Worm (Caenorhabditis elegans): ENCODE data around the gene T27E9.6.

The T27E9.6 gene

ce11 chrIII:13464493-13465362 lies 11.9 kb downstream of the T27E9.6 start, which contains the start of gene kel-3 (continued):
- TF ChIP-seq D1046.2 (GFP tag; IDR thresholded peaks at IDR 0.05), result peak; percentile 67; the same call in 1 of the 2 replicates
- peak; percentile 70 for TF ChIP-seq tra-1 (GFP tag; IDR thresholded peaks at IDR 0.05)
- no peak; the same call in 1 of the 2 replicates for TF ChIP-seq daf-19 (GFP tag; conservative IDR thresholded peaks at IDR 0.05)
- peak; percentile 34 for TF ChIP-seq attf-4 (tag; optimal IDR thresholded peaks at IDR 0.05)
- TF ChIP-seq sdz-12 (GFP tag; optimal IDR thresholded peaks at IDR 0.05), result peak; percentile 97
- TF ChIP-seq zag-1 (tag; optimal IDR thresholded peaks at IDR 0.05), result no peak
- TF ChIP-seq ZK337.2 (GFP tag; IDR thresholded peaks at IDR 0.05), result no peak
- TF ChIP-seq ctbp-1 (GFP tag; IDR thresholded peaks at IDR 0.05), result peak; percentile 79
- peak; percentile 85 for TF ChIP-seq nhr-6 (tag; optimal IDR thresholded peaks at IDR 0.05)
- peak in 1 of 2 experiments; percentile 47 for TF ChIP-seq hif-1 (tag; optimal IDR thresholded peaks at IDR 0.05)
- TF ChIP-seq ceh-20 (GFP tag; IDR thresholded peaks at IDR 0.05), result peak; percentile 19
- TF ChIP-seq nhr-42 (GFP tag; IDR thresholded peaks at IDR 0.05), result peak; percentile 86
- TF ChIP-seq jun-1 (tag; optimal IDR thresholded peaks at IDR 0.05), result no peak
- peak; percentile 81 for TF ChIP-seq lin-1 (GFP tag; IDR thresholded peaks at IDR 0.05)

ce11 chrIII:13462965-13463783 lies 13.4 kb downstream of the T27E9.6 start, which contains the start of gene ant-1.1:
Gene ant-1.1, plus strand, starts transcription at chrIII:13463163.
- 0 out of 2 replicates have a peak, but pooled peaks have one; percentile 43 for TF ChIP-seq snpc-1.2 (GFP tag; IDR thresholded peaks at IDR 0.05)
- TF ChIP-seq nhr-42 (GFP tag; IDR thresholded peaks at IDR 0.05), result peak; percentile 93
- no peak for TF ChIP-seq tag-97 (GFP tag; IDR thresholded peaks at IDR 0.05)
- TF ChIP-seq mdl-1 (tag; optimal IDR thresholded peaks at IDR 0.05), result peak; percentile 4 to 50
- TF ChIP-seq sdz-12 (GFP tag; optimal IDR thresholded peaks at IDR 0.05), result no peak
- TF ChIP-seq hif-1 (tag; optimal IDR thresholded peaks at IDR 0.05), result peak in 1 of 2 experiments; percentile 90
- peak; percentile 98 for TF ChIP-seq dpl-1 (GFP tag; optimal IDR thresholded peaks at IDR 0.05)
- peak; percentile 56 for TF ChIP-seq gei-8 (GFP tag; optimal IDR thresholded peaks at IDR 0.05)
- TF ChIP-seq nhr-11 (tag; optimal IDR thresholded peaks at IDR 0.05), result peak; percentile 89
- TF ChIP-seq pha-4 (GFP tag; IDR thresholded peaks at IDR 0.05), result peak; percentile 83
- TF ChIP-seq pha-4 (tag; optimal IDR thresholded peaks at IDR 0.05), result no peak
- TF ChIP-seq D1046.2 (GFP tag; IDR thresholded peaks at IDR 0.05), result peak; percentile 77; the same call in 1 of the 2 replicates
- TF ChIP-seq ceh-32 (tag; optimal IDR thresholded peaks at IDR 0.05; ENCODE audit: poor library complexity), result no peak
- TF ChIP-seq ZK546.5 (tag; optimal IDR thresholded peaks at IDR 0.05), result peak; percentile 50 to 96
- 0 out of 2 replicates have a peak, but pooled peaks have one; percentile 59 for TF ChIP-seq vab-7 (GFP tag; IDR thresholded peaks at IDR 0.05)
- TF ChIP-seq F37D6.2 (tag; optimal IDR thresholded peaks at IDR 0.05), result peak; percentile 85
- TF ChIP-seq zfp-3 (GFP tag; conservative IDR thresholded peaks at IDR 0.05), result peak; percentile 91
- TF ChIP-seq dve-1 (tag; optimal IDR thresholded peaks at IDR 0.05; ENCODE audit: insufficient read depth), result peak; percentile 93
- TF ChIP-seq ztf-11 (tag; optimal IDR thresholded peaks at IDR 0.05), result no peak
- TF ChIP-seq cey-2 (tag; optimal IDR thresholded peaks at IDR 0.05; ENCODE audit: borderline replicate concordance, insufficient read depth), result no peak
- peak; percentile 91 for TF ChIP-seq hlh-30 (tag; optimal IDR thresholded peaks at IDR 0.05; ENCODE audit: insufficient read depth)
- TF ChIP-seq ZK337.2 (GFP tag; IDR thresholded peaks at IDR 0.05), result peak; percentile 76
- TF ChIP-seq arid-1 (GFP tag; conservative IDR thresholded peaks at IDR 0.05), result peak; percentile 90
- TF ChIP-seq tra-1 (GFP tag; IDR thresholded peaks at IDR 0.05), result peak; percentile 81
- TF ChIP-seq Y5F2A.4 (GFP tag; optimal IDR thresholded peaks at IDR 0.05), result no peak
- TF ChIP-seq lin-29 (GFP tag; IDR thresholded peaks at IDR 0.05), result peak; percentile 78
- TF ChIP-seq Y48G9A.11 (GFP tag; IDR thresholded peaks at IDR 0.05), result peak; percentile 47; the same call in 1 of the 2 replicates
- peak; percentile 86 for TF ChIP-seq saeg-2 (GFP tag; IDR thresholded peaks at IDR 0.05)
- TF ChIP-seq spr-1 (tag; optimal IDR thresholded peaks at IDR 0.05), result peak; percentile 76
- TF ChIP-seq daf-19 (GFP tag; conservative IDR thresholded peaks at IDR 0.05), result peak; percentile 71
- peak; percentile 99 for TF ChIP-seq aha-1 (tag)
- TF ChIP-seq duxl-1 (tag; optimal IDR thresholded peaks at IDR 0.05; ENCODE audit: poor library complexity), result peak; percentile 68
- no peak for TF ChIP-seq attf-4 (tag; optimal IDR thresholded peaks at IDR 0.05)
- peak; percentile 88 for TF ChIP-seq mdt-29 (GFP tag; IDR thresholded peaks at IDR 0.05)
- no peak for TF ChIP-seq aly-2 (tag; optimal IDR thresholded peaks at IDR 0.05)
- TF ChIP-seq madf-9 (GFP tag; conservative IDR thresholded peaks at IDR 0.05), result peak; percentile 85
- peak; percentile 85 for TF ChIP-seq ceh-20 (GFP tag; IDR thresholded peaks at IDR 0.05)
- TF ChIP-seq fkh-10 (GFP tag; optimal IDR thresholded peaks at IDR 0.05), result peak; percentile 64
